Fruit fly (Drosophila melanogaster) whole organism, embryonic: ENCODE data around the gene EloB.

Experiments used
- ATbp ChIP-seq: fragments of 200-800 bp; sonication (Bioruptor generic); optimal IDR thresholded peaks from 2 replicates; lab custom pipeline; 2017; ENCODE audit warnings: missing biosample characterization, mild to moderate bottlenecking, missing genetic modification characterization, missing genetic modification reagents
- Adf1 ChIP-seq: fragments of 200-800 bp; sonication (Bioruptor generic); IDR thresholded peaks from 2 replicates; pipeline ENCODE4 v1.3.6; 2022; ENCODE audit warnings: missing biosample characterization, missing genetic modification characterization
- Antp ChIP-seq: fragments of 200-800 bp; sonication (Bioruptor generic); optimal IDR thresholded peaks from 3 replicates; lab custom pipeline; 2016; ENCODE audit warnings: missing biosample characterization, missing genetic modification characterization
- CG1024 ChIP-seq: fragments of 200-800 bp; sonication (Bioruptor generic); IDR thresholded peaks from 2 replicates; pipeline ENCODE4 v1.3.6; 2022; ENCODE audit warnings: missing biosample characterization, missing genetic modification characterization
- CG10431 ChIP-seq: fragments of 200-800 bp; sonication (Bioruptor generic); optimal IDR thresholded peaks from 3 replicates; lab custom pipeline; 2018; ENCODE audit warnings: missing biosample characterization, mild to moderate bottlenecking, missing genetic modification characterization
- CG10654 ChIP-seq: fragments of 200-800 bp; sonication (Bioruptor generic); optimal IDR thresholded peaks from 2 replicates; lab custom pipeline; 2016; ENCODE audit warnings: missing biosample characterization, missing genetic modification characterization
- CG11695 ChIP-seq: fragments of 200-800 bp; sonication (Bioruptor generic); IDR thresholded peaks from 3 replicates; pipeline ENCODE4 v1.3.6; 2022; ENCODE audit warnings: missing biosample characterization, missing genetic modification characterization
- CG11723 ChIP-seq: fragments of 200-800 bp; sonication (Bioruptor generic); optimal IDR thresholded peaks from 2 replicates; lab custom pipeline; 2017; ENCODE audit warnings: missing biosample characterization, mild to moderate bottlenecking, missing genetic modification characterization
- CG12942 ChIP-seq: fragments of 200-800 bp; sonication (Bioruptor generic); optimal IDR thresholded peaks from 3 replicates; lab custom pipeline; 2016; ENCODE audit warnings: missing biosample characterization, missing genetic modification characterization
- CG13624 ChIP-seq: fragments of 200-800 bp; sonication (Bioruptor generic); optimal IDR thresholded peaks from 2 replicates; lab custom pipeline; 2016; ENCODE audit warnings: missing biosample characterization, missing genetic modification characterization
- CG14050 ChIP-seq: fragments of 200-800 bp; sonication (Bioruptor generic); IDR thresholded peaks from 3 replicates; pipeline ENCODE4 v1.3.6; 2022; ENCODE audit warnings: missing biosample characterization, missing genetic modification characterization
- CG2129 ChIP-seq: fragments of 200-800 bp; sonication (Bioruptor generic); IDR thresholded peaks from 2 replicates; pipeline ENCODE4 v1.3.6; 2022; ENCODE audit warnings: missing biosample characterization, missing genetic modification characterization; ENCODE audit not compliant: partially characterized antibody
- CG3065 ChIP-seq: fragments of 200-800 bp; sonication (Bioruptor generic); optimal IDR thresholded peaks from 2 replicates; lab custom pipeline; 2016; ENCODE audit warnings: missing biosample characterization, missing genetic modification characterization
- CG31224 ChIP-seq: fragments of 200-800 bp; sonication (Bioruptor generic); IDR thresholded peaks from 2 replicates; pipeline ENCODE4 v1.3.6; 2022; ENCODE audit warnings: missing biosample characterization, missing genetic modification characterization
- CG32532 ChIP-seq: fragments of 200-800 bp; sonication (Bioruptor generic); IDR thresholded peaks from 2 replicates; pipeline ENCODE4 v1.3.6; 2022; ENCODE audit warnings: missing biosample characterization, missing genetic modification characterization
- CG3407 ChIP-seq: fragments of 200-800 bp; sonication (Bioruptor generic); optimal IDR thresholded peaks from 2 replicates; lab custom pipeline; 2018; ENCODE audit warnings: missing biosample characterization, mild to moderate bottlenecking, missing genetic modification characterization
- CG4360 ChIP-seq: fragments of 200-800 bp; sonication (Bioruptor generic); IDR thresholded peaks from 2 replicates; pipeline ENCODE4 v1.3.6; 2022; ENCODE audit warnings: missing biosample characterization, missing genetic modification characterization
- CG4404 ChIP-seq: fragments of 200-800 bp; sonication (Bioruptor generic); IDR thresholded peaks from 2 replicates; pipeline ENCODE4 v1.3.6; 2022; ENCODE audit warnings: missing biosample characterization, missing genetic modification characterization
- CG5953 ChIP-seq: fragments of 200-800 bp; sonication (Bioruptor generic); IDR thresholded peaks from 2 replicates; pipeline ENCODE4 v1.3.6; 2022; ENCODE audit warnings: missing biosample characterization, missing genetic modification characterization
- CG7357 ChIP-seq: fragments of 200-800 bp; sonication (Bioruptor generic); IDR thresholded peaks from 3 replicates; pipeline ENCODE4 v1.3.6; 2022; ENCODE audit warnings: missing biosample characterization, missing genetic modification characterization
- CG7786 ChIP-seq: fragments of 200-800 bp; sonication (Bioruptor generic); optimal IDR thresholded peaks from 2 replicates; lab custom pipeline; 2016; ENCODE audit warnings: missing biosample characterization, missing genetic modification characterization
- CG9876 ChIP-seq: fragments of 200-800 bp; sonication (Bioruptor generic); optimal IDR thresholded peaks from 2 replicates; lab custom pipeline; 2016; ENCODE audit warnings: missing biosample characterization, missing genetic modification characterization
- Dek ChIP-seq: fragments of 200-800 bp; sonication (Bioruptor generic); optimal IDR thresholded peaks from 3 replicates; lab custom pipeline; 2019; ENCODE audit warnings: missing biosample characterization, mild to moderate bottlenecking, missing genetic modification characterization, moderate library complexity
- Dp ChIP-seq: fragments of 200-800 bp; sonication (Bioruptor generic); optimal IDR thresholded peaks from 2 replicates; lab custom pipeline; 2018; ENCODE audit warnings: missing biosample characterization, mild to moderate bottlenecking, missing genetic modification characterization, moderate library complexity
- Ets97D ChIP-seq: fragments of 200-800 bp; sonication (Bioruptor generic); optimal IDR thresholded peaks from 3 replicates; lab custom pipeline; 2016; ENCODE audit warnings: missing biosample characterization, missing genetic modification characterization
- Hr39 ChIP-seq: fragments of >200 bp; optimal IDR thresholded peaks from 2 replicates; lab custom pipeline; 2017
- Sox102F ChIP-seq: fragments of 200-800 bp; sonication (Bioruptor generic); optimal IDR thresholded peaks from 2 replicates; lab custom pipeline; 2018; ENCODE audit warnings: missing biosample characterization, mild to moderate bottlenecking, missing genetic modification characterization, moderate library complexity
- Stat92E ChIP-seq, 3 experiments: fragments of >200 bp in 2 of 3; fragments of 200-800 bp in 1 of 3; sonication (Bioruptor generic) in 1 of 3; optimal IDR thresholded peaks; 2 replicates each; lab custom pipeline; 2017 to 2019; ENCODE audit warnings: missing biosample characterization in 3 of 3, missing genetic modification characterization in 3 of 3, mild to moderate bottlenecking in 1 of 3, moderate library complexity in 1 of 3
- Xrp1 ChIP-seq: fragments of 200-800 bp; sonication (Bioruptor generic); IDR thresholded peaks from 2 replicates; pipeline ENCODE4 v1.3.6; 2022; ENCODE audit warnings: missing biosample characterization, missing genetic modification characterization
- ac ChIP-seq: fragments of 200-800 bp; sonication (Bioruptor generic); optimal IDR thresholded peaks from 3 replicates; lab custom pipeline; 2017; ENCODE audit warnings: missing biosample characterization, mild to moderate bottlenecking, missing genetic modification characterization
- ash1 ChIP-seq: fragments of 200-800 bp; sonication (Bioruptor generic); optimal IDR thresholded peaks from 2 replicates; lab custom pipeline; 2018; ENCODE audit warnings: missing biosample characterization, mild to moderate bottlenecking, missing genetic modification characterization
- bsh ChIP-seq, 2 experiments: fragments of 200-800 bp; sonication (Bioruptor generic); optimal IDR thresholded peaks; 2 replicates each; lab custom pipeline; 2017 to 2018; ENCODE audit warnings: mild to moderate bottlenecking in 2 of 2, missing biosample characterization in 2 of 2, missing genetic modification characterization in 2 of 2, moderate library complexity in 1 of 2
- cas ChIP-seq: fragments of 200-800 bp; sonication (Bioruptor generic); IDR thresholded peaks from 2 replicates; pipeline ENCODE4 v1.3.6; 2022; ENCODE audit warnings: missing biosample characterization, missing genetic modification characterization
- chinmo ChIP-seq: fragments of 200-800 bp; sonication (Bioruptor generic); IDR thresholded peaks from 4 replicates; pipeline ENCODE4 v1.3.6; 2022; ENCODE audit warnings: missing biosample characterization, missing genetic modification characterization; ENCODE audit not compliant: partially characterized antibody
- ci ChIP-seq: fragments of 200-800 bp; sonication (Bioruptor generic); IDR thresholded peaks from 3 replicates; pipeline ENCODE4 v1.3.6; 2022; ENCODE audit warnings: missing biosample characterization, missing genetic modification characterization
- crp ChIP-seq, 2 experiments: fragments of 200-800 bp; sonication (Bioruptor generic); optimal IDR thresholded peaks; 2 replicates in 1 of 2; 3 replicates in 1 of 2; lab custom pipeline; 2017; ENCODE audit warnings: missing biosample characterization in 2 of 2, missing genetic modification characterization in 2 of 2, mild to moderate bottlenecking in 1 of 2, moderate library complexity in 1 of 2
- dimm ChIP-seq: fragments of 200-800 bp; sonication (Bioruptor generic); IDR thresholded peaks from 2 replicates; pipeline ENCODE4 v1.3.6; 2022; ENCODE audit warnings: missing biosample characterization, missing genetic modification characterization
- ftz-f1 ChIP-seq: fragments of 200-800 bp; sonication (Bioruptor generic); optimal IDR thresholded peaks from 2 replicates; lab custom pipeline; 2016; ENCODE audit warnings: missing biosample characterization, missing genetic modification characterization
- odd ChIP-seq: fragments of 200-800 bp; sonication (Bioruptor generic); optimal IDR thresholded peaks from 2 replicates; lab custom pipeline; 2017; ENCODE audit warnings: missing biosample characterization, mild to moderate bottlenecking, missing genetic modification characterization
- pho ChIP-seq: fragments of 200-800 bp; sonication (Bioruptor generic); optimal IDR thresholded peaks from 2 replicates; lab custom pipeline; 2016; ENCODE audit warnings: missing biosample characterization, missing genetic modification characterization
- phol ChIP-seq: fragments of 200-800 bp; sonication (Bioruptor generic); optimal IDR thresholded peaks from 3 replicates; lab custom pipeline; 2018; ENCODE audit warnings: missing biosample characterization, mild to moderate bottlenecking, missing genetic modification characterization, moderate library complexity
- run ChIP-seq: fragments of 200-800 bp; sonication (Bioruptor generic); optimal IDR thresholded peaks from 3 replicates; lab custom pipeline; 2018; ENCODE audit warnings: missing biosample characterization, mild to moderate bottlenecking, missing genetic modification characterization
- sima ChIP-seq: fragments of 200-800 bp; sonication (Bioruptor generic); optimal IDR thresholded peaks from 2 replicates; lab custom pipeline; 2016; ENCODE audit warnings: missing biosample characterization, missing genetic modification characterization
- slbo ChIP-seq: fragments of 200-800 bp; sonication (Bioruptor generic); IDR thresholded peaks from 2 replicates; pipeline ENCODE4 v1.3.6; 2022; ENCODE audit warnings: missing biosample characterization, missing genetic modification characterization
- sob ChIP-seq: fragments of 200-800 bp; sonication (Bioruptor generic); IDR thresholded peaks from 2 replicates; pipeline ENCODE4 v1.3.6; 2022; ENCODE audit warnings: missing biosample characterization, missing genetic modification characterization
- ssp ChIP-seq: fragments of 200-800 bp; sonication (Bioruptor generic); IDR thresholded peaks from 2 replicates; pipeline ENCODE4 v1.3.6; 2022; ENCODE audit warnings: missing biosample characterization, missing genetic modification characterization
- unpg ChIP-seq: fragments of 200-800 bp; sonication (Bioruptor generic); optimal IDR thresholded peaks from 3 replicates; lab custom pipeline; 2018; ENCODE audit warnings: missing biosample characterization, mild to moderate bottlenecking, missing genetic modification characterization, moderate library complexity
- vnd ChIP-seq: fragments of 200-800 bp; sonication (Bioruptor generic); IDR thresholded peaks from 3 replicates; pipeline ENCODE4 v1.3.6; 2022; ENCODE audit warnings: missing biosample characterization, missing genetic modification characterization; ENCODE audit not compliant: partially characterized antibody
- wor ChIP-seq: fragments of 200-800 bp; sonication (Bioruptor generic); IDR thresholded peaks from 2 replicates; pipeline ENCODE4 v1.3.6; 2022; ENCODE audit warnings: missing biosample characterization, missing genetic modification characterization

Gene EloB

DNA sequence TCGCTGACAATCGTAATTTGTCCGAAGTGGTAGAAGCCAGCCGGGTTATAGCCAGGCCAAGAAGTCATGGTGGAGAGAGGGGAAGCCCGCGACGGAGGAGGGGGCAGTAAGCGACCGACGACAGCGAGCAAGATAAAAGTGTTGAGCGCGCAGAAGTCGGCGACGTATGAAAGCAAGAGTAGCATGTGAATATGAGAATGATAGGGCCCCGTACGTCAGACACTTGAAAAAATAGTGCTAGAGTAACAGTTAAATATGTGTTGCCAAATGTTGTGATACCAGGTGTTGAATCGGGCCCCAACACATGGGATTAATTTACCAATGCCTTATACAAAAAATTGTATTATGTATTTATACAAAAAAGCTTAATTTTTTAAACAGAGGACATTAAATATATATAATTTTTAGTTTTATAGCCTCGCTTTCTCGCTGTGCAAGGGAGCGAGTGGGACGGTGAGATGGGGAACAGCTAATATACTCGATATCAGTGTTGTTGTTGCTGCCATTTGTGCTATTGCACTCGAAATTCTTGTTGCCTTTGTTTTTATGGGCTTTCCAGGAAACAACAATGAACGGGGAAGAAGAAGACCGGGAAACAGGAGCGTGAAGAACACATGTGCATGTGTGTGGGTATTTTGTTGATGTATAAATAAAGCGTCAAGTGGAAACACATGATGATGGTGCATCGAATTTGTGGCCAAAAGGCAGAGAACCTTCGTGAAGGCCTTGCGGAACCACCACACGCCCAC lies 29.6 kb downstream of the EloB start (continued):
- peak; percentile 84 for TF ChIP-seq CG10654
- TF ChIP-seq CG12942 (GFP tag; lab: Kevin White, UChicago), result peak; percentile 70
- peak; percentile 85 for TF ChIP-seq CG4360
- peak; percentile 55 for TF ChIP-seq CG10431 (GFP tag; lab: Kevin White, UChicago)
- TF ChIP-seq Dek (tag; lab: Kevin White, UChicago), result peak; percentile 67
- peak; percentile 88 for TF ChIP-seq unpg (GFP tag; lab: Kevin White, UChicago)
- peak; percentile 17 for TF ChIP-seq pho (GFP tag; lab: Kevin White, UChicago)
- no peak for TF ChIP-seq sima (GFP tag; lab: Kevin White, UChicago)
- TF ChIP-seq CG4404 (GFP tag; lab: Robert Waterston, UW), result peak; percentile 85
- peak; percentile 74 for TF ChIP-seq CG14050 (GFP tag; lab: Robert Waterston, UW)
- peak; percentile 80; the same call in 2 of the 3 replicates for TF ChIP-seq CG11695 (GFP tag; lab: Robert Waterston, UW)
- peak; percentile 34 for TF ChIP-seq Antp
- peak; percentile 64 for TF ChIP-seq CG5953 (GFP tag; lab: Robert Waterston, UW)
- TF ChIP-seq ATbp (GFP tag; lab: Kevin White, UChicago), result peak; percentile 81
- peak; percentile 90 for TF ChIP-seq phol (tag; lab: Kevin White, UChicago)
- peak; percentile 50 for TF ChIP-seq dimm (GFP tag; lab: Robert Waterston, UW)
- peak in 1 of 2 experiments; percentile 21 for TF ChIP-seq crp (GFP tag; optimal IDR thresholded peaks at IDR 0.05; lab: Kevin White, UChicago)
- peak; percentile 75 for TF ChIP-seq CG3407 (GFP tag; lab: Kevin White, UChicago)
- peak; percentile 67; the same call in 1 of the 2 replicates for TF ChIP-seq CG31224
- peak; percentile 8 for TF ChIP-seq Ets97D
- no peak for TF ChIP-seq CG2129 (GFP tag; lab: Robert Waterston, UW)
- TF ChIP-seq ftz-f1 (GFP tag; lab: Kevin White, UChicago), result no peak
- TF ChIP-seq ci (GFP tag; lab: Robert Waterston, UW), result peak; percentile 81
- TF ChIP-seq cas, result peak; percentile 25; the same call in 1 of the 2 replicates
- TF ChIP-seq CG3065 (GFP tag; lab: Kevin White, UChicago), result peak; percentile 56
- TF ChIP-seq odd (GFP tag; lab: Kevin White, UChicago), result peak; percentile 81
- TF ChIP-seq ac, result peak; percentile 69
- no peak for TF ChIP-seq CG13624 (GFP tag; lab: Kevin White, UChicago)
- TF ChIP-seq CG11723 (GFP tag; lab: Kevin White, UChicago), result peak; percentile 75
- peak; percentile 84 for TF ChIP-seq Sox102F (GFP tag; lab: Kevin White, UChicago)
- TF ChIP-seq Adf1 (GFP tag; lab: Robert Waterston, UW), result peak; percentile 75
- TF ChIP-seq chinmo (GFP tag; lab: Robert Waterston, UW), result peak; percentile 59; the same call in 3 of the 4 replicates
- peak; percentile 87 for TF ChIP-seq Xrp1 (GFP tag; lab: Robert Waterston, UW)
- TF ChIP-seq ssp, result peak; percentile 71
- TF ChIP-seq vnd, result no peak
- TF ChIP-seq Dp (GFP tag; lab: Kevin White, UChicago), result no peak
- 0 out of 2 replicates have a peak, but pooled peaks have one; percentile 46 for TF ChIP-seq CG1024
- peak; percentile 77 for TF ChIP-seq wor (GFP tag; lab: Robert Waterston, UW)
- peak; percentile 83 for TF ChIP-seq slbo (GFP tag; lab: Robert Waterston, UW)
- TF ChIP-seq CG32532 (GFP tag; lab: Robert Waterston, UW), result peak; percentile 85
- TF ChIP-seq CG9876, result no peak
- TF ChIP-seq bsh (GFP tag; optimal IDR thresholded peaks at IDR 0.05; lab: Kevin White, UChicago), result peak; percentile 76 to 91
- TF ChIP-seq Stat92E (GFP tag; optimal IDR thresholded peaks at IDR 0.05; lab: Kevin White, UChicago), result peak in 1 of 3 experiments; percentile 100
- peak; percentile 80 for TF ChIP-seq CG7357 (GFP tag; lab: Robert Waterston, UW)
- TF ChIP-seq sob (GFP tag; lab: Robert Waterston, UW), result peak; percentile 84
- TF ChIP-seq CG7786, result peak; percentile 37
- TF ChIP-seq run (tag; lab: Kevin White, UChicago), result peak; percentile 41
- TF ChIP-seq Hr39 (lab: Kevin White, UChicago), result no peak
- no peak for TF ChIP-seq ash1
